Worm (Caenorhabditis elegans) whole organism, L3 larva: Measurements from ENCODE around the gene F09F9.3.
A peak's percentile ranks its signal among the peaks of the same experiment; 100 is the strongest.

Experiments
- R02D3.7 ChIP-seq: fragments of 150-350 bp; optimal IDR thresholded peaks from 2 replicates; lab custom pipeline; 2014; ENCODE audit warnings: missing biosample characterization, missing genetic modification characterization
- ZK546.5 ChIP-seq: sonication (generic microtip); optimal IDR thresholded peaks from 2 replicates; lab custom pipeline; 2017; ENCODE audit warnings: missing biosample characterization, missing genetic modification characterization
- aly-2 ChIP-seq: fragments of 150-350 bp; optimal IDR thresholded peaks from 2 replicates; lab custom pipeline; 2014; ENCODE audit warnings: missing biosample characterization, missing genetic modification characterization
- ama-1 ChIP-seq: fragments of 150-350 bp; optimal IDR thresholded peaks from 2 replicates; lab custom pipeline; 2018
- ceh-16 ChIP-seq: sonication (generic microtip); optimal IDR thresholded peaks from 2 replicates; lab custom pipeline; 2017; ENCODE audit warnings: missing biosample characterization, missing genetic modification characterization
- ceh-28 ChIP-seq: fragments of 150-350 bp; optimal IDR thresholded peaks from 2 replicates; lab custom pipeline; 2014; ENCODE audit warnings: missing biosample characterization, missing genetic modification reagents, missing genetic modification characterization
- ceh-82 ChIP-seq: fragments of 150-350 bp; optimal IDR thresholded peaks from 2 replicates; lab custom pipeline; 2014; ENCODE audit warnings: missing biosample characterization, missing genetic modification characterization
- ceh-9 ChIP-seq: sonication (generic microtip); optimal IDR thresholded peaks from 2 replicates; lab custom pipeline; 2018; ENCODE audit warnings: missing biosample characterization, missing genetic modification characterization
- daf-12 ChIP-seq: fragments of 150-350 bp; optimal IDR thresholded peaks from 2 replicates; lab custom pipeline; 2014; ENCODE audit warnings: missing biosample characterization, missing genetic modification reagents, missing genetic modification characterization
- egl-27 ChIP-seq: sonication (generic microtip); optimal IDR thresholded peaks from 4 replicates; lab custom pipeline; 2017; ENCODE audit warnings: missing biosample characterization, missing genetic modification reagents, missing genetic modification characterization
- egl-5 ChIP-seq: fragments of 150-350 bp; optimal IDR thresholded peaks from 2 replicates; lab custom pipeline; 2017; ENCODE audit warnings: missing biosample characterization, missing genetic modification reagents, missing genetic modification characterization, inconsistent platforms
- elt-1 ChIP-seq: fragments of 150-350 bp; optimal IDR thresholded peaks from 2 replicates; lab custom pipeline; 2014; ENCODE audit warnings: missing biosample characterization, missing genetic modification characterization
- elt-2 ChIP-seq: sonication (generic microtip); optimal IDR thresholded peaks from 2 replicates; lab custom pipeline; 2016; ENCODE audit warnings: missing genetic modification reagents, mild to moderate bottlenecking, missing genetic modification characterization, missing compliant biosample characterization
- elt-3 ChIP-seq, 3 experiments: fragments of 150-350 bp in 1 of 3; sonication (generic microtip) in 2 of 3; optimal IDR thresholded peaks; 2 replicates in 2 of 3; 4 replicates in 1 of 3; lab custom pipeline; 2014 to 2017; ENCODE audit warnings: missing biosample characterization in 3 of 3, missing genetic modification characterization in 3 of 3
- fkh-10 ChIP-seq: sonication (generic microtip); optimal IDR thresholded peaks from 2 replicates; lab custom pipeline; 2017; ENCODE audit warnings: missing biosample characterization, missing genetic modification reagents, missing genetic modification characterization
- fkh-2 ChIP-seq: fragments of 150-350 bp; optimal IDR thresholded peaks from 2 replicates; lab custom pipeline; 2014; ENCODE audit warnings: missing biosample characterization, missing genetic modification reagents, missing genetic modification characterization
- hmg-11 ChIP-seq: sonication (generic microtip); optimal IDR thresholded peaks from 2 replicates; lab custom pipeline; 2016; ENCODE audit warnings: missing genetic modification characterization, missing compliant biosample characterization
- jun-1 ChIP-seq: fragments of 150-350 bp; optimal IDR thresholded peaks from 2 replicates; lab custom pipeline; 2014; ENCODE audit warnings: missing biosample characterization, missing genetic modification reagents, missing genetic modification characterization
- lin-15B ChIP-seq: fragments of 150-350 bp; optimal IDR thresholded peaks from 2 replicates; lab custom pipeline; 2014; ENCODE audit warnings: missing biosample characterization, missing genetic modification characterization
- lin-39 ChIP-seq: fragments of 150-350 bp; optimal IDR thresholded peaks from 2 replicates; lab custom pipeline; 2018; ENCODE audit warnings: missing biosample characterization, missing genetic modification reagents, missing genetic modification characterization
- lsy-12 ChIP-seq: sonication (generic microtip); optimal IDR thresholded peaks from 2 replicates; lab custom pipeline; 2016; ENCODE audit warnings: mild to moderate bottlenecking, missing genetic modification characterization, missing compliant biosample characterization
- mdl-1 ChIP-seq: fragments of 150-350 bp; optimal IDR thresholded peaks from 2 replicates; lab custom pipeline; 2014; ENCODE audit warnings: missing biosample characterization, missing genetic modification characterization
- mml-1 ChIP-seq: fragments of 150-350 bp; sonication (generic microtip); optimal IDR thresholded peaks from 3 replicates; lab custom pipeline; 2014; ENCODE audit warnings: missing biosample characterization, missing genetic modification characterization
- nfya-1 ChIP-seq: sonication (generic microtip); optimal IDR thresholded peaks from 2 replicates; lab custom pipeline; 2017; ENCODE audit warnings: missing genetic modification characterization, mild to moderate bottlenecking, missing compliant biosample characterization, antibody characterized with exemption, moderate library complexity; ENCODE audit not compliant: insufficient read depth
- nhr-23 ChIP-seq: fragments of 150-350 bp; optimal IDR thresholded peaks from 2 replicates; lab custom pipeline; 2014; ENCODE audit warnings: missing biosample characterization, missing genetic modification reagents, missing genetic modification characterization
- nhr-237 ChIP-seq: fragments of 150-350 bp; optimal IDR thresholded peaks from 2 replicates; lab custom pipeline; 2014; ENCODE audit warnings: missing biosample characterization, missing genetic modification characterization
- nhr-25 ChIP-seq: sonication (generic microtip); optimal IDR thresholded peaks from 2 replicates; lab custom pipeline; 2017; ENCODE audit warnings: missing biosample characterization, missing genetic modification characterization
- nhr-28 ChIP-seq: fragments of 150-350 bp; optimal IDR thresholded peaks from 2 replicates; lab custom pipeline; 2014; ENCODE audit warnings: missing biosample characterization, missing genetic modification characterization
- nhr-43 ChIP-seq: sonication (generic microtip); optimal IDR thresholded peaks from 2 replicates; lab custom pipeline; 2016; ENCODE audit warnings: mild to moderate bottlenecking, missing genetic modification characterization, missing compliant biosample characterization; ENCODE audit not compliant: poor library complexity, severe bottlenecking
- nhr-77 ChIP-seq: fragments of 150-350 bp; optimal IDR thresholded peaks from 2 replicates; lab custom pipeline; 2014; ENCODE audit warnings: missing biosample characterization, missing genetic modification characterization
- pha-4 ChIP-seq: fragments of 150-350 bp; optimal IDR thresholded peaks from 2 replicates; lab custom pipeline; 2014; ENCODE audit warnings: missing biosample characterization, missing genetic modification reagents, missing genetic modification characterization
- pqm-1 ChIP-seq: fragments of 150-350 bp; optimal IDR thresholded peaks from 2 replicates; lab custom pipeline; 2017; ENCODE audit warnings: missing biosample characterization, missing genetic modification characterization, inconsistent platforms
- sea-2 ChIP-seq: fragments of 150-350 bp; sonication (generic microtip); optimal IDR thresholded peaks from 4 replicates; lab custom pipeline; 2014; ENCODE audit warnings: missing biosample characterization, missing genetic modification reagents, missing genetic modification characterization
- skn-1 ChIP-seq: fragments of 150-350 bp; optimal IDR thresholded peaks from 2 replicates; lab custom pipeline; 2014; ENCODE audit warnings: missing biosample characterization, missing genetic modification characterization
- snpc-4 ChIP-seq: fragments of 150-350 bp; optimal IDR thresholded peaks from 2 replicates; lab custom pipeline; 2014; ENCODE audit warnings: missing biosample characterization, missing genetic modification characterization
- tbx-2 ChIP-seq: sonication (generic microtip); optimal IDR thresholded peaks from 2 replicates; lab custom pipeline; 2016; ENCODE audit warnings: mild to moderate bottlenecking, missing genetic modification characterization, missing compliant biosample characterization
- unc-62 ChIP-seq: fragments of 150-350 bp; sonication (generic microtip); optimal IDR thresholded peaks from 4 replicates; lab custom pipeline; 2014; ENCODE audit warnings: missing biosample characterization, missing genetic modification reagents, missing genetic modification characterization
- zag-1 ChIP-seq: fragments of 150-350 bp; optimal IDR thresholded peaks from 2 replicates; lab custom pipeline; 2014; ENCODE audit warnings: missing biosample characterization, missing genetic modification characterization
- ztf-4 ChIP-seq: fragments of 150-350 bp; optimal IDR thresholded peaks from 2 replicates; lab custom pipeline; 2014; ENCODE audit warnings: missing biosample characterization, missing genetic modification characterization

Gene F09F9.3

ce11 chrX:4133378-4133777 lies 12.5 kb upstream of the F09F9.3 start (continued):
- no peak for TF ChIP-seq zag-1
- TF ChIP-seq mdl-1 (tag; lab: Kevin White, UChicago) = no peak

- TF ChIP-seq egl-27 (peak; percentile 1), mdl-1 (tag; lab: Kevin White, UChicago) (no peak), ceh-16 (tag; lab: Kevin White, UChicago) (no peak), snpc-4 (tag; lab: Kevin White, UChicago) (no peak), pha-4 (tag; lab: Kevin White, UChicago) (no peak), mml-1 (tag; lab: Kevin White, UChicago) (no peak), ztf-4 (peak; percentile 79), ceh-9 (tag; lab: Kevin White, UChicago) (no peak), egl-5 (tag; lab: Kevin White, UChicago) (peak; percentile 28), nhr-28 (tag; lab: Kevin White, UChicago) (no peak), R02D3.7 (no peak), nhr-25 (tag; lab: Kevin White, UChicago) (peak; percentile 88), skn-1 (tag; lab: Kevin White, UChicago) (no peak), zag-1 (no peak), jun-1 (peak; percentile 69), ama-1 (lab: Kevin White, UChicago) (no peak), ZK546.5 (no peak), hmg-11 (tag; lab: Kevin White, UChicago) (no peak), elt-1 (peak; percentile 48), aly-2 (tag; lab: Kevin White, UChicago) (no peak), ceh-28 (tag; lab: Kevin White, UChicago) (peak; percentile 76), lin-39 (tag; lab: Kevin White, UChicago) (no peak), elt-3 (tag; optimal IDR thresholded peaks at IDR 0.05; lab: Kevin White, UChicago) (peak; percentile 22 to 37 (median 29)), lsy-12 (tag; lab: Kevin White, UChicago) (no peak), lin-15B (tag; lab: Kevin White, UChicago) (no peak), nhr-23 (peak; percentile 94), nhr-77 (tag; lab: Kevin White, UChicago) (no peak), nfya-1 (tag; lab: Kevin White, UChicago) (peak; percentile 44), nhr-237 (tag; lab: Kevin White, UChicago) (no peak), unc-62 (GFP tag; lab: Kevin White, UChicago) (no peak), nhr-43 (peak; percentile 95), tbx-2 (tag; lab: Kevin White, UChicago) (peak; percentile 56), elt-2 (no peak), fkh-10 (GFP tag; lab: Kevin White, UChicago) (no peak), sea-2 (GFP tag; lab: Kevin White, UChicago) (no peak), pqm-1 (tag; lab: Kevin White, UChicago) (peak; percentile 43), daf-12 (no peak), ceh-82 (no peak)
- TF ChIP-seq, all 47 proteins: peak for 13
These were observed 11.4 kb upstream of the F09F9.3 start for ce11 chrX:4132243-4132642.

- peak; percentile 6 for TF ChIP-seq nfya-1 (tag; lab: Kevin White, UChicago)
- no peak for TF ChIP-seq ceh-28 (tag; lab: Kevin White, UChicago)
- TF ChIP-seq, all 47 proteins: peak for 1
These were observed 10.5 kb upstream of the F09F9.3 start for ce11 chrX:4131354-4131753.

- TF ChIP-seq zag-1 = no peak
- no peak for TF ChIP-seq nhr-23
- TF ChIP-seq ceh-82 = no peak
- TF ChIP-seq daf-12 = no peak
- TF ChIP-seq lin-15B (tag; lab: Kevin White, UChicago) = no peak
- no peak for TF ChIP-seq ztf-4
- no peak for TF ChIP-seq elt-2
- TF ChIP-seq fkh-2 (tag; lab: Kevin White, UChicago) = no peak
These were observed 7.8 kb upstream of the F09F9.3 start for ce11 chrX:4128684-4129083.
